Worm (Caenorhabditis elegans) whole organism, L1 larva: ENCODE measurements around the gene mut-7.
A peak's percentile ranks its signal among the peaks of the same experiment; 100 is the strongest.

Experiments
- C04F5.9 ChIP-seq: sonication (generic microtip); optimal IDR thresholded peaks from 2 replicates; lab custom pipeline; 2016; ENCODE audit warnings: missing genetic modification characterization, missing compliant biosample characterization
- C34B4.2 ChIP-seq: sonication (generic microtip); optimal IDR thresholded peaks from 2 replicates; lab custom pipeline; 2017; ENCODE audit warnings: mild to moderate bottlenecking, missing genetic modification characterization, missing compliant biosample characterization
- Y116A8C.19 ChIP-seq: sonication (generic microtip); optimal IDR thresholded peaks from 2 replicates; lab custom pipeline; 2016; ENCODE audit warnings: missing compliant biosample characterization, missing genetic modification characterization, borderline replicate concordance
- alr-1 ChIP-seq: fragments of 200-800 bp; sonication (Bioruptor generic); optimal IDR thresholded peaks from 2 replicates; lab custom pipeline; 2018; ENCODE audit warnings: borderline replicate concordance, mild to moderate bottlenecking, missing genetic modification characterization, missing compliant biosample characterization
- ama-1 ChIP-seq: fragments of 150-350 bp; optimal IDR thresholded peaks from 2 replicates; lab custom pipeline; 2014
- ceh-82 ChIP-seq, 3 experiments: fragments of 150-350 bp in 1 of 3; sonication (generic microtip) in 2 of 3; optimal IDR thresholded peaks; 2 replicates each; lab custom pipeline; 2014 to 2017; ENCODE audit warnings: missing biosample characterization in 3 of 3, missing genetic modification characterization in 3 of 3
- ces-1 ChIP-seq: fragments of 150-350 bp; optimal IDR thresholded peaks from 2 replicates; lab custom pipeline; 2014; ENCODE audit warnings: missing biosample characterization, missing genetic modification reagents, missing genetic modification characterization
- dpl-1 ChIP-seq, 3 experiments: fragments of 150-350 bp in 2 of 3; sonication (generic microtip) in 1 of 3; optimal IDR thresholded peaks; 2 replicates each; lab custom pipeline; 2014 to 2017; ENCODE audit warnings: missing biosample characterization in 3 of 3, missing genetic modification characterization in 3 of 3, missing genetic modification reagents in 3 of 3
- dsc-1 ChIP-seq: sonication (generic microtip); optimal IDR thresholded peaks from 2 replicates; lab custom pipeline; 2016; ENCODE audit warnings: mild to moderate bottlenecking, missing genetic modification characterization, missing compliant biosample characterization
- efl-1 ChIP-seq, 4 experiments: fragments of 150-350 bp; optimal IDR thresholded peaks in 3 of 4; peaks in 1 of 4; 1 replicate in 1 of 4; 2 replicates in 3 of 4; lab custom pipeline; 2014; ENCODE audit warnings: missing biosample characterization in 2 of 4, missing genetic modification characterization in 2 of 4, missing genetic modification reagents in 2 of 4
- efl-3 ChIP-seq: fragments of 200-800 bp; sonication (Bioruptor generic); optimal IDR thresholded peaks from 2 replicates; lab custom pipeline; 2018; ENCODE audit warnings: mild to moderate bottlenecking, missing genetic modification characterization, missing compliant biosample characterization
- egl-13 ChIP-seq: sonication (generic microtip); optimal IDR thresholded peaks from 2 replicates; lab custom pipeline; 2016; ENCODE audit warnings: missing genotype, missing genetic modification reagents, missing genetic modification characterization, missing compliant biosample characterization
- elt-3 ChIP-seq, 6 experiments: fragments of 150-350 bp in 1 of 6; sonication (generic microtip); optimal IDR thresholded peaks; 2 replicates each; lab custom pipeline; 2017 to 2018; ENCODE audit warnings: missing biosample characterization in 6 of 6, missing genetic modification characterization in 6 of 6, inconsistent platforms in 1 of 6
- fkh-4 ChIP-seq: sonication (generic microtip); optimal IDR thresholded peaks from 2 replicates; lab custom pipeline; 2016; ENCODE audit warnings: missing compliant biosample characterization, missing genetic modification characterization, borderline replicate concordance
- fkh-8 ChIP-seq: sonication (generic microtip); optimal IDR thresholded peaks from 2 replicates; lab custom pipeline; 2016; ENCODE audit warnings: mild to moderate bottlenecking, missing genetic modification characterization, missing compliant biosample characterization
- fos-1 ChIP-seq: fragments of 150-350 bp; optimal IDR thresholded peaks from 2 replicates; lab custom pipeline; 2014; ENCODE audit warnings: missing biosample characterization, missing genetic modification characterization
- grh-1 ChIP-seq: fragments of 200-800 bp; sonication (Bioruptor generic); IDR thresholded peaks from 2 replicates; pipeline ENCODE4 v1.3.6; 2022; ENCODE audit warnings: missing genetic modification reagents, missing genetic modification characterization, missing compliant biosample characterization
- hpl-2 ChIP-seq: fragments of 150-350 bp; optimal IDR thresholded peaks from 2 replicates; lab custom pipeline; 2014; ENCODE audit warnings: missing biosample characterization, missing genetic modification reagents, missing genetic modification characterization
- lin-14 ChIP-seq: fragments of 200-800 bp; sonication (Bioruptor generic); optimal IDR thresholded peaks from 2 replicates; lab custom pipeline; 2018; ENCODE audit warnings: mild to moderate bottlenecking, missing genetic modification characterization, moderate library complexity, missing compliant biosample characterization
- lin-15B ChIP-seq: fragments of 150-350 bp; sonication (generic microtip); optimal IDR thresholded peaks from 3 replicates; lab custom pipeline; 2014; ENCODE audit warnings: missing biosample characterization, missing genetic modification characterization
- lin-35 ChIP-seq, 2 experiments: fragments of 150-350 bp; optimal IDR thresholded peaks; 2 replicates each; lab custom pipeline; 2014; ENCODE audit warnings: missing biosample characterization in 2 of 2, missing genetic modification characterization in 2 of 2, missing genetic modification reagents in 2 of 2
- lir-3 ChIP-seq: sonication (generic microtip); optimal IDR thresholded peaks from 2 replicates; lab custom pipeline; 2016; ENCODE audit warnings: mild to moderate bottlenecking, missing genetic modification characterization, moderate library complexity, missing compliant biosample characterization; ENCODE audit not compliant: poor library complexity
- lsy-2 ChIP-seq, 2 experiments: fragments of 150-350 bp; optimal IDR thresholded peaks; 2 replicates each; lab custom pipeline; 2014; ENCODE audit warnings: missing biosample characterization in 2 of 2, missing genetic modification characterization in 2 of 2
- mab-9 ChIP-seq: fragments of 200-800 bp; sonication (Bioruptor generic); IDR thresholded peaks from 2 replicates; pipeline ENCODE4 v1.3.6; 2022; ENCODE audit warnings: missing genetic modification reagents, missing genetic modification characterization, missing compliant biosample characterization
- mep-1 ChIP-seq: fragments of 150-350 bp; optimal IDR thresholded peaks from 2 replicates; lab custom pipeline; 2014; ENCODE audit warnings: missing biosample characterization, missing genetic modification characterization
- nhr-237 ChIP-seq: fragments of 150-350 bp; optimal IDR thresholded peaks from 2 replicates; lab custom pipeline; 2014; ENCODE audit warnings: missing biosample characterization, missing genetic modification characterization
- nhr-47 ChIP-seq: sonication (generic microtip); optimal IDR thresholded peaks from 2 replicates; lab custom pipeline; 2016; ENCODE audit warnings: mild to moderate bottlenecking, missing genetic modification characterization, moderate library complexity, missing compliant biosample characterization
- nhr-71 ChIP-seq: sonication (generic microtip); optimal IDR thresholded peaks from 2 replicates; lab custom pipeline; 2016; ENCODE audit warnings: mild to moderate bottlenecking, missing genetic modification characterization, moderate library complexity, missing compliant biosample characterization
- nhr-77 ChIP-seq: fragments of 150-350 bp; optimal IDR thresholded peaks from 2 replicates; lab custom pipeline; 2014; ENCODE audit warnings: missing biosample characterization, missing genetic modification characterization
- nhr-84 ChIP-seq: sonication (generic microtip); optimal IDR thresholded peaks from 2 replicates; lab custom pipeline; 2017; ENCODE audit warnings: missing biosample characterization, missing genetic modification characterization
- nhr-90 ChIP-seq: sonication (generic microtip); optimal IDR thresholded peaks from 2 replicates; lab custom pipeline; 2016; ENCODE audit warnings: mild to moderate bottlenecking, missing genetic modification characterization, missing compliant biosample characterization; ENCODE audit not compliant: poor library complexity
- pag-3 ChIP-seq: sonication (generic microtip); optimal IDR thresholded peaks from 2 replicates; lab custom pipeline; 2017; ENCODE audit warnings: missing genetic modification characterization, mild to moderate bottlenecking, missing compliant biosample characterization, antibody characterized with exemption, borderline replicate concordance; ENCODE audit not compliant: insufficient read depth
- rnt-1 ChIP-seq: sonication (generic microtip); optimal IDR thresholded peaks from 2 replicates; lab custom pipeline; 2016; ENCODE audit warnings: mild to moderate bottlenecking, missing genetic modification characterization, moderate library complexity, missing compliant biosample characterization
- skn-1 ChIP-seq: fragments of 150-350 bp; optimal IDR thresholded peaks from 2 replicates; lab custom pipeline; 2014; ENCODE audit warnings: missing biosample characterization, missing genetic modification characterization
- snu-23 ChIP-seq: sonication (generic microtip); optimal IDR thresholded peaks from 2 replicates; lab custom pipeline; 2016; ENCODE audit warnings: missing genetic modification characterization, missing compliant biosample characterization
- sox-4 ChIP-seq: sonication (generic microtip); optimal IDR thresholded peaks from 2 replicates; lab custom pipeline; 2016; ENCODE audit warnings: missing genetic modification characterization, missing compliant biosample characterization
- sptf-1 ChIP-seq: fragments of 150-350 bp; optimal IDR thresholded peaks from 2 replicates; lab custom pipeline; 2014; ENCODE audit warnings: missing biosample characterization, missing genetic modification characterization
- swsn-7 ChIP-seq: sonication (generic microtip); optimal IDR thresholded peaks from 2 replicates; lab custom pipeline; 2016; ENCODE audit warnings: missing genetic modification characterization, missing compliant biosample characterization
- tbx-2 ChIP-seq: sonication (generic microtip); optimal IDR thresholded peaks from 2 replicates; lab custom pipeline; 2016; ENCODE audit warnings: missing genetic modification characterization, missing compliant biosample characterization
- tlp-1 ChIP-seq: fragments of 150-350 bp; optimal IDR thresholded peaks from 2 replicates; lab custom pipeline; 2014; ENCODE audit warnings: missing biosample characterization, missing genetic modification characterization
- unc-130 ChIP-seq: fragments of 150-350 bp; optimal IDR thresholded peaks from 2 replicates; lab custom pipeline; 2017; ENCODE audit warnings: missing biosample characterization, missing genetic modification characterization, inconsistent platforms
- unc-30 ChIP-seq: sonication (generic microtip); optimal IDR thresholded peaks from 2 replicates; lab custom pipeline; 2017; ENCODE audit warnings: missing biosample characterization, missing genetic modification characterization
- unc-86 ChIP-seq: sonication (generic microtip); optimal IDR thresholded peaks from 2 replicates; lab custom pipeline; 2016; ENCODE audit warnings: missing genetic modification characterization, missing compliant biosample characterization
- vab-15 ChIP-seq: sonication (generic microtip); optimal IDR thresholded peaks from 2 replicates; lab custom pipeline; 2017; ENCODE audit warnings: missing genotype, mild to moderate bottlenecking, missing genetic modification characterization, missing compliant biosample characterization
- zag-1 ChIP-seq: fragments of 150-350 bp; optimal IDR thresholded peaks from 2 replicates; lab custom pipeline; 2014; ENCODE audit warnings: missing biosample characterization, missing genetic modification characterization
- zip-4 ChIP-seq: fragments of 200-800 bp; sonication (Bioruptor generic); optimal IDR thresholded peaks from 2 replicates; lab custom pipeline; 2018; ENCODE audit warnings: mild to moderate bottlenecking, missing genetic modification characterization, moderate library complexity, missing compliant biosample characterization

The mut-7 gene

ce11 chrIII:9523581-9523980, 18.6 kb downstream of the mut-7 start, which contains the start of gene mrps-23:
Gene mrps-23, minus strand, starts transcription at chrIII:9523672.
- TF ChIP-seq swsn-7 (no peak), elt-3 (tag; optimal IDR thresholded peaks at IDR 0.05; lab: Kevin White, UChicago) (peak in 1 of 6 experiments; percentile 12), lin-35 (GFP tag; optimal IDR thresholded peaks at IDR 0.05; lab: Kevin White, UChicago) (peak in 1 of 2 experiments; percentile 30), efl-1 (optimal IDR thresholded peaks at IDR 0.05; lab: Kevin White, UChicago) (no peak), efl-1 (GFP tag; optimal IDR thresholded peaks at IDR 0.05 in 1 of 2; lab: Kevin White, UChicago) (peak in 1 of 2 experiments; percentile 16), nhr-90 (tag; lab: Kevin White, UChicago) (peak; percentile 22), dsc-1 (no peak), dpl-1 (GFP tag; optimal IDR thresholded peaks at IDR 0.05; lab: Kevin White, UChicago) (peak in 1 of 3 experiments; percentile 7), snu-23 (peak; percentile 20), fos-1 (tag; lab: Kevin White, UChicago) (no peak), lsy-2 (tag; optimal IDR thresholded peaks at IDR 0.05; lab: Kevin White, UChicago) (peak in 1 of 2 experiments; percentile 35), nhr-47 (tag; lab: Kevin White, UChicago) (peak; percentile 7), ama-1 (lab: Kevin White, UChicago) (no peak), tlp-1 (tag; lab: Kevin White, UChicago) (no peak), nhr-71 (tag; lab: Kevin White, UChicago) (no peak), tbx-2 (tag; lab: Kevin White, UChicago) (no peak), unc-130 (tag; lab: Kevin White, UChicago) (no peak)

ce11 chrIII:9521410-9522090, 20.6 kb downstream of the mut-7 start, which contains the start of the genes clu-1 and prp-40:
Gene clu-1, minus strand, starts transcription at chrIII:9521460.
Gene prp-40, plus strand, starts transcription at chrIII:9522075.
- TF ChIP-seq C34B4.2 (tag; lab: Kevin White, UChicago) (no peak), mab-9 (GFP tag; lab: Robert Waterston, UW) (peak; percentile 76), lin-15B (tag; lab: Kevin White, UChicago) (peak; percentile 93), rnt-1 (peak; percentile 95), dsc-1 (peak; percentile 98), hpl-2 (GFP tag; lab: Kevin White, UChicago) (peak; percentile 70), snu-23 (peak; percentile 95), sptf-1 (no peak), efl-1 (optimal IDR thresholded peaks at IDR 0.05; lab: Kevin White, UChicago) (peak; percentile 88 to 89), efl-1 (GFP tag; optimal IDR thresholded peaks at IDR 0.05 in 1 of 2; lab: Kevin White, UChicago) (peak; percentile 82 to 98), grh-1 (peak; percentile 78), egl-13 (tag; lab: Kevin White, UChicago) (peak; percentile 71), mep-1 (tag; lab: Kevin White, UChicago) (peak; percentile 89), nhr-237 (peak; percentile 55), fkh-4 (tag; lab: Kevin White, UChicago) (peak; percentile 77), vab-15 (tag; lab: Kevin White, UChicago) (no peak), sox-4 (tag; lab: Kevin White, UChicago) (peak; percentile 60), Y116A8C.19 (tag; lab: Kevin White, UChicago) (no peak), nhr-47 (tag; lab: Kevin White, UChicago) (peak; percentile 93), unc-30 (tag; lab: Kevin White, UChicago) (no peak), nhr-90 (tag; lab: Kevin White, UChicago) (peak; percentile 86), lin-14 (GFP tag; lab: Kevin White, UChicago) (peak; percentile 90), fos-1 (tag; lab: Kevin White, UChicago) (peak; percentile 86), pag-3 (no peak), nhr-84 (tag; lab: Kevin White, UChicago) (no peak), skn-1 (peak; percentile 78), dpl-1 (GFP tag; optimal IDR thresholded peaks at IDR 0.05; lab: Kevin White, UChicago) (peak; percentile 83 to 87 (median 86)), nhr-77 (tag; lab: Kevin White, UChicago) (peak; percentile 81), ceh-82 (tag; optimal IDR thresholded peaks at IDR 0.05; lab: Kevin White, UChicago) (peak; percentile 90 to 92 (median 92)), unc-86 (tag; lab: Kevin White, UChicago) (peak; percentile 88), alr-1 (no peak), C04F5.9 (tag; lab: Kevin White, UChicago) (peak; percentile 70), lsy-2 (tag; optimal IDR thresholded peaks at IDR 0.05; lab: Kevin White, UChicago) (peak; percentile 94 to 96), ces-1 (GFP tag; lab: Kevin White, UChicago) (no peak), lir-3 (peak; percentile 65), zip-4 (GFP tag; lab: Kevin White, UChicago) (peak; percentile 52), fkh-8 (tag; lab: Kevin White, UChicago) (peak; percentile 86), zag-1 (no peak), efl-3 (GFP tag; lab: Kevin White, UChicago) (no peak)
